Fruit fly (Drosophila melanogaster): ENCODE results near the gene Brd7-9.

The Brd7-9 gene

DNA sequence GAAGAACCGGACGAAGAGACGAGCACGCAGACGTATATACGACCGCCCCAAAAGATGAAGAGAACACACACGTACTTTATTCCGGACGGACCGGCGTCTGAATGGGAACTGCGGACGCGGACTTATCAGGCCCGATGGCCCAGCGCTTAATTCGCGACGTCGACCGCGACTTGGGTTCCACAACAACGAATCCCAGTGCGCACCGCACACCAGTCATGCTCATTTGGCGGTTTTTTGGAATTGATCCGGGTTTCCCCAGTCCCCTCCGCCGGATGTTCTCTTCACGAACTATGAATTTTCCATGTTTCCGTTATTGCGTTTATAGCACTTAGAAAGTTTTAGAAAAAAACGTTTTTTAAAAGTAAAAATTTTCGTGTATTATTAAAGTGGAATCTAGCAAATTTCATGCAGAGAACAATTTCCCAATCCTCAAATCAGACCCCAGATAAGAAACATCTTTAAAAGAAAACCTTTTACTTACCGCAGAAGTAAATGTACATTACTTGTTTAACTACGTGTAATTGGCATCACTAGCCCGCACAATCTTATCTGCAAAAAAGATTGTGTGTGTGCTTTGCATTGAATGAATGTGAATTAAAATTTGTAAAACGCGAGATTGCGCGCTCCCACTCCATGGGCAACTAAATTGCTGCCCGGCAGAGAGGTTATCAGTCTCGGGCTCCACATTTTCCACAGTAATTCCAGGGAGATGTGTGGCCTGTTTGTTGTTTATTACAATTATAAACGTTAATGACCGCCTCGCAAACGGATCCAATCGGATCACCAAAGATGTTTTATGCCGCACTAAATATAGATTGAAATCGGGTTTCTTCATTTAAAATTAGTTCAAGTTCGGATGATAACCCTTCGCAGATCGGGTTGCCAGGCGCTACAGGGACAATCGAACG is 8.0 kb downstream of the Brd7-9 start, which contains the start of gene CG7149 (continued):
- TF ChIP-seq fd85E (GFP tag; optimal IDR thresholded peaks at IDR 0.05) (no peak), CG10669 (GFP tag; optimal IDR thresholded peaks at IDR 0.05) (peak; percentile 16), CG6854 (GFP tag; optimal IDR thresholded peaks at IDR 0.05) (peak; percentile 28), ss (GFP tag; optimal IDR thresholded peaks at IDR 0.05) (peak in 1 of 2 experiments; percentile 17), salr (GFP tag; optimal IDR thresholded peaks at IDR 0.05) (no peak), Ets96B (tag; optimal IDR thresholded peaks at IDR 0.05) (peak; percentile 15), CG4318 (GFP tag; optimal IDR thresholded peaks at IDR 0.05) (no peak), spab (GFP tag; optimal IDR thresholded peaks at IDR 0.05) (no peak), Lpt (GFP tag; optimal IDR thresholded peaks at IDR 0.05) (no peak), Eip75B (GFP tag; optimal IDR thresholded peaks at IDR 0.05) (peak; percentile 23), eg (GFP tag; IDR thresholded peaks at IDR 0.05) (no peak), CG11902 (GFP tag; optimal IDR thresholded peaks at IDR 0.05) (no peak), CG3919 (GFP tag; optimal IDR thresholded peaks at IDR 0.05) (no peak)

DNA sequence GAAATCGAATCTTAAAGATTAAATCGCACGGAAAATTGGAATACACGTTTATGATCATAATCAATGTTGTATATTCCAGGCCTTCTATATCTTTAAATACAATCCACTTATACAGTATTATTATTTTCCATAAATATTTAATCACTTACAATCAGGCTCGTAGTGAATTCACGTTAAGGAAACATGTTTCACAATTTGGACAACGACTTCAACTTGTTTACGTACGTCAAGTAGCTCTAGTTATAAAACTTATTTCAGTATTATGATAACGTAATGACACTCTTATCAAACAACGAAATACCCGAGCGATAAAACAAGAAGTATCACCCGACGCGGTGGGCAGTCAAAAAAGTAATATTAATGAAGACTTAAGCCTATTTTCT is 8.7 kb downstream of the Brd7-9 start:
- no peak for TF ChIP-seq Eip93F (GFP tag; optimal IDR thresholded peaks at IDR 0.05)
- TF ChIP-seq spab (GFP tag; optimal IDR thresholded peaks at IDR 0.05): no peak
- no peak for TF ChIP-seq CG3032 (tag; optimal IDR thresholded peaks at IDR 0.05)
- TF ChIP-seq CG7368 (GFP tag; optimal IDR thresholded peaks at IDR 0.05): no peak
- no peak for TF ChIP-seq Met (GFP tag; optimal IDR thresholded peaks at IDR 0.05)
- no peak for TF ChIP-seq eg (GFP tag; IDR thresholded peaks at IDR 0.05)
- TF ChIP-seq CG31627 (GFP tag; optimal IDR thresholded peaks at IDR 0.05): no peak
- no peak for TF ChIP-seq cyc (GFP tag; optimal IDR thresholded peaks at IDR 0.05)
- TF ChIP-seq Ets96B (tag; optimal IDR thresholded peaks at IDR 0.05): no peak
- TF ChIP-seq Blimp-1 (GFP tag; optimal IDR thresholded peaks at IDR 0.05): no peak
- no peak for TF ChIP-seq CG8319 (GFP tag; optimal IDR thresholded peaks at IDR 0.05)
- TF ChIP-seq pdm3 (GFP tag; optimal IDR thresholded peaks at IDR 0.05): no peak
- TF ChIP-seq esn (GFP tag; optimal IDR thresholded peaks at IDR 0.05): no peak
- no peak for TF ChIP-seq CG6854 (GFP tag; optimal IDR thresholded peaks at IDR 0.05)

DNA sequence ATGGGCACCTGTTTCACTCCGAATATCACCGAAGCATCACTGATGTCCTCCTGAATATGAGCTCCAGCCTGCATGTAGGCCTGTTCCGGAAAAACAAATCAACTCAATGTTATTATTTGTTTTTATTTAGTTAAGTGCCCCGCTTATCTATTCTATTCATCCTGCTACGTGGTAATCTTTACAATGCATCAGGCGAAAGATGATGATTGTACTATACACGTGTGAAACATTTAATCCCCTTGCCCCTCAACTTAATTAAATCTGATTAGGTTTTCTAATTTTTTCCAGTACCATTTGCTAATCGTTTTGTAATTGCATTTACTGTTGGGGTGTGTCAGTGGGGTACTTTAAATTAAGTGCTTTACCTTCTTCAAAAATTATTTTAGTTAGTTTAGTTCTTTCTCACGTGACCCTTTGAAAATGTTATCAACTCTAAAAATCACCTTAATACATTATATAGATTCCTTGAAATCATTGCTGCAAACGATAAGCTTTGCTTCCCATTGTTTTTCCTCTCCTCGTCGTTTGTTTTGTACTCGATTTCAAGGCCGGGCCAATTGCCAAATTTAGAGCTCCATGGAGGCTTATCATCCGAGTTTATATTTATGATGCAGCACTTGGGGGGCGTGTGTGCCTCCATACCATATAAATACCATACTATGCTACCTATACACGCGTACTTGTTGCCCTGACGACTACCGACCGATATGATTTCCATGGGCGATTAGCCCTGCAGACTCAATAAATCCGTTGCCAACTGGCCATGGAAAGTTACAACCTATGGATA is 12.2 kb downstream of the Brd7-9 start:
- no peak for TF ChIP-seq CG6854 (GFP tag; optimal IDR thresholded peaks at IDR 0.05)
- TF ChIP-seq CG8319 (GFP tag; optimal IDR thresholded peaks at IDR 0.05): no peak
- no peak for TF ChIP-seq Hr38 (GFP tag; optimal IDR thresholded peaks at IDR 0.05)
- no peak for TF ChIP-seq CG10631 (GFP tag; optimal IDR thresholded peaks at IDR 0.05)

DNA sequence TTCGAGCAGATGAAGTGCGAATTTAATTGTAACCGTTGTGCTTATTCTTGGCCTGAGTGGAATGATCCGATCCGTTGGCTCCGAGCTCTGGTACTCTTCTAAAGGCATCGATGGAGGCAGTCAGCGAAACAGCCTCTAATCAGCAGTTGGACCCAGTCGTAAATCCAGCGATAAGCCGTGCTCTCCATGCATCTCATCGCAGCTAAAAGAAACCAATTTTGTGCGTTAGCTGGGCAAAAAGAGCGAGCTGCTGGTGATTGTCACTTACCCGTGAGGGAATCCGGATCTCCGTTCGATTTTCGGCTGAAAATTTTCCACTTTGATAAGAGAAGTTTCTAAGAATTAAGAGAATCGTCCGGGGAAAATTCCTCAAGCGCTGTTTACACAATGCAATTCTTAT is 13.2 kb downstream of the Brd7-9 start, which contains the start of gene LKRSDH:
Gene LKRSDH, minus strand, starts transcription at position 101 of the 400 bp plus-strand sequence.
- TF ChIP-seq Hr39 (GFP tag; optimal IDR thresholded peaks at IDR 0.05) (no peak), Sox15 (GFP tag; optimal IDR thresholded peaks at IDR 0.05) (no peak), svp (GFP tag) (peak; percentile 35), CG3032 (tag; optimal IDR thresholded peaks at IDR 0.05) (no peak), spab (GFP tag; optimal IDR thresholded peaks at IDR 0.05) (no peak), OdsH (GFP tag; optimal IDR thresholded peaks at IDR 0.05) (no peak), CG10631 (GFP tag; optimal IDR thresholded peaks at IDR 0.05) (no peak)

DNA sequence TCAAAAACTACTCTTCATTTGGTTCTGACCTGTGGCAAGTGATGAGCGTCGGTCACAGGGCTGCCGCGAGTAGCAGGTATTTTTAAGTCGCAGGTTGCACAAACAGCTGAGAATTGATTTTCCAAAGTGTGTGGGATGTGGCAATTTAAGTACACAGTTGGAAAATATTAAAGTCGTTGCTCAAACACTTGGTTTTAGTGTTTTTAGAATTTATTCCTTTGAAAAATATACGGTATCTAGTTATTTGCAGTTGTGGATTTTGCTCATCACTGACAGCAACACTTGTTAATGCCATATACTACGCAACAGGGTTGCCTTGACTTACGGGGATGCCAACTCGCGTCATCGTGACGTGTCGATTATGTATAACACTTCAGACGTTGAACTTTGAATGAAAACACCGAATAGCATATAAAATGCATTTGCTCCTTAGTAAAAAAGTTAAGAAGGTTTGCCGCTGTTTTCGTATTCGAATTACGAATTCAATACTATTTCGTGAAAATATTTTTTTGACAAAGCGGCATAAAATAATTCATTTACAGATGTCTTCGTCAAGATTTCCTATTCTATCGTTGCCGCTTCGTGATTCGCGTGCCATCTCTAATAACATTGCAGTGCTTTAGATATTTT is 17.3 kb downstream of the Brd7-9 start, which contains the start of the genes Herp and r2d2:
Gene Herp, minus strand, starts transcription at position 255 of the 630 bp plus-strand sequence.
Gene r2d2, plus strand, starts transcription at position 344 of the 630 bp plus-strand sequence.
- TF ChIP-seq CG31627 (GFP tag; optimal IDR thresholded peaks at IDR 0.05) (peak; percentile 92), Met (GFP tag; optimal IDR thresholded peaks at IDR 0.05) (peak; percentile 90), topi (GFP tag; optimal IDR thresholded peaks at IDR 0.05) (peak; percentile 87), eg (GFP tag; IDR thresholded peaks at IDR 0.05) (peak; percentile 84), CG6792 (GFP tag; optimal IDR thresholded peaks at IDR 0.05) (peak; percentile 84), Hr39 (GFP tag; optimal IDR thresholded peaks at IDR 0.05) (peak; percentile 90), CG8319 (GFP tag; optimal IDR thresholded peaks at IDR 0.05) (peak; percentile 49), CG11762 (GFP tag; optimal IDR thresholded peaks at IDR 0.05; ENCODE audit: insufficient read depth) (peak; percentile 76), dac (GFP tag; optimal IDR thresholded peaks at IDR 0.05) (peak; percentile 80), ss (GFP tag; optimal IDR thresholded peaks at IDR 0.05) (peak; percentile 80 to 88), acj6 (GFP tag; optimal IDR thresholded peaks at IDR 0.05) (peak; percentile 90), CG6163 (GFP tag; IDR thresholded peaks at IDR 0.05) (peak; percentile 88), CG4318 (GFP tag; optimal IDR thresholded peaks at IDR 0.05) (peak; percentile 73), CG3032 (tag; optimal IDR thresholded peaks at IDR 0.05) (peak; percentile 87), Sox14 (GFP tag; optimal IDR thresholded peaks at IDR 0.05) (peak; percentile 89), CG8119 (GFP tag; IDR thresholded peaks at IDR 0.05) (peak; percentile 70), esn (GFP tag; optimal IDR thresholded peaks at IDR 0.05) (peak; percentile 90), Ets21C (GFP tag; optimal IDR thresholded peaks at IDR 0.05) (peak; percentile 86), CG7368 (GFP tag; optimal IDR thresholded peaks at IDR 0.05) (peak; percentile 84), Sox15 (GFP tag; optimal IDR thresholded peaks at IDR 0.05) (peak; percentile 86)

Data from whole organism, prepupa.